Worm (Caenorhabditis elegans): ENCODE measurements around the gene Y49E10.4.

Gene Y49E10.4

ce11 chrIII:12370011-12370506 lies 13.6 kb downstream of the Y49E10.4 start, which contains the start of gene rpt-6 (continued):
- TF ChIP-seq elt-2 (tag; optimal IDR thresholded peaks at IDR 0.05), result no peak
- peak; percentile 51 for TF ChIP-seq nhr-71 (tag; optimal IDR thresholded peaks at IDR 0.05)
- peak; percentile 33 for TF ChIP-seq snpc-4 (tag; optimal IDR thresholded peaks at IDR 0.05)
- peak; percentile 98 for TF ChIP-seq F16B12.6 (tag; optimal IDR thresholded peaks at IDR 0.05)
- TF ChIP-seq jun-1 (tag; optimal IDR thresholded peaks at IDR 0.05), result peak; percentile 46
- no peak for TF ChIP-seq pqm-1 (tag; optimal IDR thresholded peaks at IDR 0.05)
- peak in 1 of 2 experiments; percentile 51 for TF ChIP-seq mdl-1 (tag; optimal IDR thresholded peaks at IDR 0.05)
- peak; percentile 38; the same call in 1 of the 2 replicates for TF ChIP-seq mab-9 (GFP tag; IDR thresholded peaks at IDR 0.05)
- no peak for TF ChIP-seq tlp-1 (tag; optimal IDR thresholded peaks at IDR 0.05)
- peak; percentile 89 for TF ChIP-seq unc-130 (tag; optimal IDR thresholded peaks at IDR 0.05)
- peak; percentile 55 for TF ChIP-seq nhr-20 (tag; optimal IDR thresholded peaks at IDR 0.05)
- peak in 1 of 6 experiments; percentile 41 for TF ChIP-seq elt-3 (tag; optimal IDR thresholded peaks at IDR 0.05)
- TF ChIP-seq efl-1 (optimal IDR thresholded peaks at IDR 0.05), result peak; percentile 68 to 80
- peak; percentile 78 to 97 for TF ChIP-seq efl-1 (GFP tag; optimal IDR thresholded peaks at IDR 0.05 in 1 of 2)
- no peak for TF ChIP-seq zag-1 (tag; optimal IDR thresholded peaks at IDR 0.05)
- TF ChIP-seq hpl-2 (GFP tag; optimal IDR thresholded peaks at IDR 0.05), result peak; percentile 19
- TF ChIP-seq pax-3 (tag; optimal IDR thresholded peaks at IDR 0.05), result no peak
- TF ChIP-seq mep-1 (tag; optimal IDR thresholded peaks at IDR 0.05), result no peak
- no peak for TF ChIP-seq ceh-88 (GFP tag; IDR thresholded peaks at IDR 0.05)
- TF ChIP-seq nhr-77 (tag; optimal IDR thresholded peaks at IDR 0.05), result no peak
- peak; percentile 54 for TF ChIP-seq ceh-90 (tag; optimal IDR thresholded peaks at IDR 0.05)
- no peak for TF ChIP-seq fkh-4 (tag; optimal IDR thresholded peaks at IDR 0.05; ENCODE audit: borderline replicate concordance)
- peak; percentile 64 to 67 for TF ChIP-seq lsy-2 (tag; optimal IDR thresholded peaks at IDR 0.05)
- TF ChIP-seq unc-98 (GFP tag; IDR thresholded peaks at IDR 0.05), result no peak
- TF ChIP-seq nhr-11 (tag; optimal IDR thresholded peaks at IDR 0.05), result no peak
- peak; percentile 60 for TF ChIP-seq xbp-1 (tag; optimal IDR thresholded peaks at IDR 0.05)
- TF ChIP-seq sptf-1 (tag; optimal IDR thresholded peaks at IDR 0.05), result no peak
- TF ChIP-seq skn-1 (tag; optimal IDR thresholded peaks at IDR 0.05), result peak; percentile 96
- TF ChIP-seq lin-13 (GFP tag; optimal IDR thresholded peaks at IDR 0.05), result peak; percentile 30

- TF ChIP-seq nhr-77 (tag; optimal IDR thresholded peaks at IDR 0.05), result no peak
- peak; percentile 50 for TF ChIP-seq snu-23 (GFP tag; optimal IDR thresholded peaks at IDR 0.05)
- peak; percentile 43 to 49 for TF ChIP-seq lsy-2 (tag; optimal IDR thresholded peaks at IDR 0.05)
- TF ChIP-seq lin-15B (tag; optimal IDR thresholded peaks at IDR 0.05), result no peak
- peak; percentile 6 for TF ChIP-seq tbx-2 (tag; optimal IDR thresholded peaks at IDR 0.05)
- TF ChIP-seq nhr-71 (tag; optimal IDR thresholded peaks at IDR 0.05), result peak; percentile 56
- peak; percentile 29 for TF ChIP-seq isw-1 (GFP tag; IDR thresholded peaks at IDR 0.05)
- peak; percentile 17; the same call in 1 of the 2 replicates for TF ChIP-seq nhr-19 (GFP tag; conservative IDR thresholded peaks at IDR 0.05)
- peak; percentile 68 for TF ChIP-seq rnt-1 (tag; optimal IDR thresholded peaks at IDR 0.05)
- TF ChIP-seq lin-13 (GFP tag; optimal IDR thresholded peaks at IDR 0.05), result peak; percentile 28
- peak; percentile 69 to 72 for TF ChIP-seq efl-1 (optimal IDR thresholded peaks at IDR 0.05)
- TF ChIP-seq efl-1 (GFP tag; optimal IDR thresholded peaks at IDR 0.05 in 1 of 2), result peak; percentile 48 to 96
- no peak for TF ChIP-seq snpc-4 (tag; optimal IDR thresholded peaks at IDR 0.05)
- peak in 2 of 3 experiments; percentile 49 to 52 for TF ChIP-seq dpl-1 (GFP tag; optimal IDR thresholded peaks at IDR 0.05)
- TF ChIP-seq swsn-7 (tag; optimal IDR thresholded peaks at IDR 0.05), result peak; percentile 83
- TF ChIP-seq ces-1 (GFP tag; optimal IDR thresholded peaks at IDR 0.05), result no peak
- peak; percentile 59 for TF ChIP-seq dsc-1 (tag; optimal IDR thresholded peaks at IDR 0.05)
- TF ChIP-seq fkh-8 (tag; optimal IDR thresholded peaks at IDR 0.05), result peak; percentile 92
- peak; percentile 33 for TF ChIP-seq skn-1 (tag; optimal IDR thresholded peaks at IDR 0.05)
- TF ChIP-seq lin-14 (GFP tag; optimal IDR thresholded peaks at IDR 0.05), result peak; percentile 67
- peak; percentile 51 for TF ChIP-seq unc-86 (tag; optimal IDR thresholded peaks at IDR 0.05)
- TF ChIP-seq nhr-11 (tag; optimal IDR thresholded peaks at IDR 0.05), result no peak
- no peak for TF ChIP-seq unc-30 (tag; optimal IDR thresholded peaks at IDR 0.05)
- TF ChIP-seq blmp-1 (tag; optimal IDR thresholded peaks at IDR 0.05), result peak; percentile 20
- TF ChIP-seq mep-1 (tag; optimal IDR thresholded peaks at IDR 0.05), result peak; percentile 59
- TF ChIP-seq aha-1 (tag; optimal IDR thresholded peaks at IDR 0.05), result no peak
- peak; percentile 23 for TF ChIP-seq ztf-4 (tag; optimal IDR thresholded peaks at IDR 0.05)
- TF ChIP-seq vab-15 (tag; optimal IDR thresholded peaks at IDR 0.05), result no peak
- no peak for TF ChIP-seq jun-1 (tag; optimal IDR thresholded peaks at IDR 0.05)
- peak; percentile 60 to 65 for TF ChIP-seq lin-35 (GFP tag; optimal IDR thresholded peaks at IDR 0.05)
- TF ChIP-seq nhr-20 (tag; optimal IDR thresholded peaks at IDR 0.05), result peak; percentile 42
- no peak for TF ChIP-seq ceh-90 (tag; optimal IDR thresholded peaks at IDR 0.05)
- TF ChIP-seq ceh-82 (tag; optimal IDR thresholded peaks at IDR 0.05), result peak; percentile 44 to 61 (median 61)
- TF ChIP-seq hpl-2 (GFP tag; optimal IDR thresholded peaks at IDR 0.05), result no peak
- peak; percentile 70 for TF ChIP-seq F16B12.6 (tag; optimal IDR thresholded peaks at IDR 0.05)
Observed at ce11 chrIII:12369476-12369875, 14.1 kb downstream of the Y49E10.4 start.

Data from whole organism, L1 larva.